Worm (Caenorhabditis elegans): ENCODE measurements around the gene Y39F10A.3.

Y39F10A.3 gene

DNA sequence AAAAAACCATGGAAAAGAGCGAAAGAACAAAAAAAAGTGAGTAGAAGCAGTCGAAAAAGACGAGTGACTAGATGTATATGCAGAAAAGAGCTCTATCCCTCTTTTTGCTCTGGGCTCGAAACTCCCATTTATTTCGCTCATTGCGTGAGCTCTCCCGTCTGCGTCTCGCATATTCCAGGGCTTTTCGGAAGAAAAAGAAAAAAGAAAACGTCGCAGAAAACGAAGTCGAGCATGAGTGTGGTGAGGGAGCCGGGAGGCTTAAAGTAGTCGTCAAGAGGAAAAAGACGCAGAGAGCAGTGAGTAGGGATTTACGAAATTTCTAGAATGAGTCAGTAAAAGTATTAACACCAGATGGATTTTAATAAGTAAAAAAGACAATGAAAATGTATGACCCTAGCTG, 23.0 kb downstream of the Y39F10A.3 start (continued):
- TF ChIP-seq unc-42 (tag; optimal IDR thresholded peaks at IDR 0.05) (peak; percentile 64), npax-4 (tag; optimal IDR thresholded peaks at IDR 0.05) (no peak), C08G9.2 (tag; optimal IDR thresholded peaks at IDR 0.05) (no peak), dmd-4 (tag; optimal IDR thresholded peaks at IDR 0.05; ENCODE audit: borderline replicate concordance) (no peak), pha-2 (tag; optimal IDR thresholded peaks at IDR 0.05) (no peak), ceh-19 (GFP tag; optimal IDR thresholded peaks at IDR 0.05) (no peak), rnt-1 (tag; optimal IDR thresholded peaks at IDR 0.05) (no peak), pat-9 (tag; optimal IDR thresholded peaks at IDR 0.05) (no peak), nfya-1 (tag; optimal IDR thresholded peaks at IDR 0.05) (peak; percentile 48), fkh-10 (GFP tag; optimal IDR thresholded peaks at IDR 0.05) (no peak), ceh-34 (tag; optimal IDR thresholded peaks at IDR 0.05) (no peak), ceh-22 (tag; optimal IDR thresholded peaks at IDR 0.05) (no peak), T23F11.4 (GFP tag; optimal IDR thresholded peaks at IDR 0.05) (no peak), hlh-30 (tag; optimal IDR thresholded peaks at IDR 0.05; ENCODE audit: insufficient read depth) (no peak), ama-1 (optimal IDR thresholded peaks at IDR 0.05) (no peak), zip-5 (tag; optimal IDR thresholded peaks at IDR 0.05) (no peak), fkh-6 (tag; optimal IDR thresholded peaks at IDR 0.05) (no peak), ceh-6 (GFP tag; optimal IDR thresholded peaks at IDR 0.05) (no peak), elt-4 (tag; optimal IDR thresholded peaks at IDR 0.05) (no peak)

DNA sequence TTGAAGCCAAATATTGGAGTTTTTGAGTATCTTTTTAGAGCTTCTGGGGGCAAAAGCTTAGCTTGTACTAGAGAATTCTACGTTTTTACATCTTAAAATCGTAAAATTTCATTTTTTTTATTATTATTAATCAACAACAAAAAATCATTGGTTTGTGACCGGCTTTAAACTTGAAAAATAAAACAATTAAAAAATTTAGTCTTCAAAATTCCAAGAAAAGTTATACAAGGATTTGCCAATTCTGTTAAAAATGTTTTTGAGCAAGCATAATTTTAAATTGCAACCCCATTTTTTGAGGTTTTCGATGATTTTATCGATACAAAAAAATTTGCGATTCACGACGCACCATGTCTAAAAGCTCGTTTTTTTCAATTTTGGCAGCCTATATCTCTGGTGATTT, 25.6 kb downstream of the Y39F10A.3 start:
- TF ChIP-seq ahr-1 (tag; optimal IDR thresholded peaks at IDR 0.05): no peak
- no peak for TF ChIP-seq ceh-45 (GFP tag; IDR thresholded peaks at IDR 0.05)
- TF ChIP-seq nhr-11 (tag; optimal IDR thresholded peaks at IDR 0.05): no peak
- TF ChIP-seq hlh-15 (tag; optimal IDR thresholded peaks at IDR 0.05): no peak
- TF ChIP-seq ttx-3 (tag; optimal IDR thresholded peaks at IDR 0.05): no peak
- TF ChIP-seq pros-1 (tag; optimal IDR thresholded peaks at IDR 0.05): no peak
- no peak for TF ChIP-seq pat-9 (tag; optimal IDR thresholded peaks at IDR 0.05)
- TF ChIP-seq odd-2 (tag; optimal IDR thresholded peaks at IDR 0.05): no peak
- TF ChIP-seq che-1 (tag; optimal IDR thresholded peaks at IDR 0.05): no peak

DNA sequence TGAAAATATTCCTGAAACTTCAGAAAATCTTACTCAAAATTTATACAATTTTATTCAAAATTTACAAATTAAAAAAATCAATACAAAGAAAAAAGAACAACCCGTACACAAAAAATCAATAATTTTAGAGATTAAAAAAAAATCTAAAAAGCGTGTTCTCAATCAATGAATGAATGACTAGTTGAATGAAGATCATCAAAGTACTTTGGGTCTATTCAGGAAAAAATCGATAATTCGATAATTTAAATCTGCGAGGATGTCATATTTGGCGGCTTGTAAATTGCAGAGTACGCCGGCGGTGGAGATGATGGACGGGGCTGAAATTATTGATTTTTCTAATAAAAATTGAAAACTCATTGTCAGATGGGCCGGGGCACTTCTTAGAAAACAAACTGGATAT, 26.6 kb downstream of the Y39F10A.3 start:
- TF ChIP-seq ceh-30 (tag; optimal IDR thresholded peaks at IDR 0.05) (no peak), ceh-48 (tag; optimal IDR thresholded peaks at IDR 0.05) (peak; percentile 16), tbx-2 (tag; optimal IDR thresholded peaks at IDR 0.05) (no peak), pha-2 (tag; optimal IDR thresholded peaks at IDR 0.05) (no peak), ceh-34 (tag; optimal IDR thresholded peaks at IDR 0.05) (no peak)

DNA sequence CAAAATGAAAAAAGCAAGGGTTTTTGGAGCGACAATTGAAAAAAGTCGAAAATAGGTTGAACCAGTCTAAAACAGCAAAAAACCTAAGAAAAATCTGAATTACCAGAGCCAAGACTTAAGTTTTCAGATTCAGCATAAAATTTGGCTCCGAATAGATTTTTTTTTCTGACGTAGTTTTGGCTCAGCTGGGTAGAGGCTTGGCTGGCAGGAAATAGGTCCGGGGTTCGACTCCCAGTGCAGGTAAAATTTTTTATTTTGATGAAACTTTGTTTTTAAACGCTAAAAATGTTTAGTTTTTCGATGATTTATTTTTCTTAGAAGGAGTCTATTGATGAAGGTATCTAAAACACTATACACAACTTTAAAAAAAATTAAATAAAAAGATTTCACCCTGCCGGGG, 27.8 kb downstream of the Y39F10A.3 start:
- TF ChIP-seq nhr-11 (tag; optimal IDR thresholded peaks at IDR 0.05): no peak
- no peak for TF ChIP-seq fax-1 (tag; optimal IDR thresholded peaks at IDR 0.05)
- no peak for TF ChIP-seq ceh-19 (GFP tag; optimal IDR thresholded peaks at IDR 0.05)
- TF ChIP-seq sdc-2 (tag; optimal IDR thresholded peaks at IDR 0.05): no peak
- TF ChIP-seq ceh-2 (tag; optimal IDR thresholded peaks at IDR 0.05): no peak
- TF ChIP-seq ztf-16 (tag; optimal IDR thresholded peaks at IDR 0.05): no peak
- TF ChIP-seq dve-1 (tag; optimal IDR thresholded peaks at IDR 0.05): no peak
- TF ChIP-seq pat-9 (tag; optimal IDR thresholded peaks at IDR 0.05): no peak
- no peak for TF ChIP-seq pag-3 (tag; optimal IDR thresholded peaks at IDR 0.05; ENCODE audit: borderline replicate concordance)
- TF ChIP-seq unc-86 (tag; optimal IDR thresholded peaks at IDR 0.05): no peak

DNA sequence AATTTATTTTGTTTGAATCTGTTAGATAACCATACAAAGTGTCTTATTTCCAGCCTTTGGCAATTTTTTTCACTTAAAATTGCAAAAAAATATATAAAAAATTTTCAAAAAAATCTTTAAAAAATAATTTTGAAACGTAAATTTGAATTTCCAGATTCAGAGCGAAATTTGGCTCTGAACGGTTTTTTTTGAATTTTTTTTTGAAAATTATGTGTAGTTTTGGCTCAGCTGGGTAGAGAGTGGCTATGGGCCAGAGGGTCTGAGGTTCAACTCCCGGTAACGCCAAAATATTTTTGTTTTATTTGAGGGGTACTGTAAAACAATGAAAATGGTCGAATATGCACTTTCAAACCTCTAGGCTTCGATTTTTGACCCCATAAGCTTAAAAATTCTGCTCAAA, 29.3 kb downstream of the Y39F10A.3 start:
- TF ChIP-seq eyg-1 (tag; optimal IDR thresholded peaks at IDR 0.05): no peak
- no peak for TF ChIP-seq pha-4 (tag; optimal IDR thresholded peaks at IDR 0.05)
- no peak for TF ChIP-seq ceh-19 (GFP tag; optimal IDR thresholded peaks at IDR 0.05)
- TF ChIP-seq tbx-2 (tag; optimal IDR thresholded peaks at IDR 0.05): no peak
- no peak for TF ChIP-seq unc-55 (GFP tag; optimal IDR thresholded peaks at IDR 0.05)
- TF ChIP-seq syd-9 (tag; optimal IDR thresholded peaks at IDR 0.05): no peak
- no peak for TF ChIP-seq ets-4 (tag; optimal IDR thresholded peaks at IDR 0.05)
- no peak for TF ChIP-seq fax-1 (tag; optimal IDR thresholded peaks at IDR 0.05)
- TF ChIP-seq mec-3 (tag; optimal IDR thresholded peaks at IDR 0.05; ENCODE audit: borderline replicate concordance): no peak
- no peak for TF ChIP-seq gmeb-2 (tag; optimal IDR thresholded peaks at IDR 0.05)
- TF ChIP-seq dmd-4 (tag; optimal IDR thresholded peaks at IDR 0.05; ENCODE audit: borderline replicate concordance): no peak
- TF ChIP-seq ceh-2 (tag; optimal IDR thresholded peaks at IDR 0.05): no peak
- TF ChIP-seq che-1 (tag; optimal IDR thresholded peaks at IDR 0.05): no peak
- no peak for TF ChIP-seq ceh-9 (tag; optimal IDR thresholded peaks at IDR 0.05)

All from whole organism, late embryonic.